Worm (Caenorhabditis elegans): Measurements from ENCODE around the gene C56A3.5.

- TF ChIP-seq ets-5 (GFP tag; IDR thresholded peaks at IDR 0.05) (no peak), sptf-1 (tag; optimal IDR thresholded peaks at IDR 0.05) (no peak), ama-1 (optimal IDR thresholded peaks at IDR 0.05) (no peak), mdl-1 (tag; optimal IDR thresholded peaks at IDR 0.05) (no peak)
Measured at ce11 chrV:13571714-13572258, 20.0 kb downstream of the C56A3.5 start, which contains the start of gene C50B8.4.
